Worm (Caenorhabditis elegans) whole organism, late embryonic: ENCODE data around the gene B0507.2.

Experiments used
- ceh-6 ChIP-seq: fragments of 200-800 bp; sonication (Bioruptor generic); optimal IDR thresholded peaks from 2 replicates; lab custom pipeline; 2018; ENCODE audit warnings: mild to moderate bottlenecking, missing genetic modification characterization, missing compliant biosample characterization
- che-1 ChIP-seq: sonication (generic microtip); optimal IDR thresholded peaks from 2 replicates; lab custom pipeline; 2016; ENCODE audit warnings: mild to moderate bottlenecking, missing genetic modification characterization, missing compliant biosample characterization
- fkh-10 ChIP-seq: fragments of 150-350 bp; optimal IDR thresholded peaks from 2 replicates; lab custom pipeline; 2014; ENCODE audit warnings: missing biosample characterization, missing genetic modification reagents, missing genetic modification characterization
- hlh-15 ChIP-seq: sonication (generic microtip); optimal IDR thresholded peaks from 2 replicates; lab custom pipeline; 2016; ENCODE audit warnings: missing genetic modification characterization, missing compliant biosample characterization
- hlh-30 ChIP-seq: sonication (generic microtip); optimal IDR thresholded peaks from 2 replicates; lab custom pipeline; 2017; ENCODE audit warnings: antibody characterized with exemption, missing genetic modification characterization, missing compliant biosample characterization; ENCODE audit not compliant: insufficient read depth
- lin-11 ChIP-seq: fragments of 200-800 bp; sonication (Bioruptor generic); optimal IDR thresholded peaks from 2 replicates; lab custom pipeline; 2018; ENCODE audit warnings: mild to moderate bottlenecking, missing genetic modification characterization, missing compliant biosample characterization
- pha-4 ChIP-seq: fragments of 150-350 bp; optimal IDR thresholded peaks from 2 replicates; lab custom pipeline; 2018; ENCODE audit warnings: missing biosample characterization, missing genetic modification reagents, missing genetic modification characterization
- ref-2 ChIP-seq: sonication (generic microtip); optimal IDR thresholded peaks from 2 replicates; lab custom pipeline; 2016; ENCODE audit warnings: missing genetic modification characterization, missing compliant biosample characterization
- tbx-2 ChIP-seq: sonication (generic microtip); optimal IDR thresholded peaks from 2 replicates; lab custom pipeline; 2016; ENCODE audit warnings: missing genetic modification characterization, missing compliant biosample characterization

DNA sequence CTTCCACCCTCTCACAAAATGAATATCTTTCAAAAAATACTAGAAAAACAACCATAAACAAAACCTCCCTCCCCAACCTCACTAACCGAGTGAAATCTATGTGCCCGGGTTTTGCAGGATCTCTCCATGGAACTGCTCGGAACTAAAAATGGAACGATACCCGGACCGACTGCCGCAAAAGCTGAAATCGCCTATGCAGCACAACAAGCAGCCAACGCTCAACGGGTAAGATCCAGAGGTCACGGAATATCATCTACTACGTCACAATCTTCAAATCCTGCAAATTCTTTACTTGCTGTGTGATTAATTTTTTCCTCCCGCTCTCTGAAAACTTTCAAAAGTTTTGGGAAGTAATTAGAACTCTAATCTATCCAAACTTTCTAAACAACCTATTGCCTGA, 15.2 kb downstream of the B0507.2 start:
- TF ChIP-seq fkh-10 (GFP tag; lab: Kevin White, UChicago) (no peak), tbx-2 (tag; lab: Kevin White, UChicago) (no peak), ceh-6 (GFP tag; lab: Kevin White, UChicago) (no peak), hlh-30 (tag; lab: Kevin White, UChicago) (no peak), pha-4 (tag; lab: Kevin White, UChicago) (no peak), lin-11 (tag; lab: Kevin White, UChicago) (no peak), che-1 (tag; lab: Kevin White, UChicago) (no peak), ref-2 (tag; lab: Kevin White, UChicago) (no peak), hlh-15 (tag; lab: Kevin White, UChicago) (no peak)
